Fruit fly (Drosophila melanogaster) ovary, adult (tissue): ENCODE measurements around the gene ppk16.
A peak's percentile ranks its signal among the peaks of the same experiment; 100 is the strongest.

Experiments
- CG17801 ChIP-seq: fragments of 200-800 bp; optimal IDR thresholded peaks from 2 replicates; lab custom pipeline; 2019; ENCODE audit warnings: missing biosample characterization, mild to moderate bottlenecking, missing genetic modification characterization, moderate library complexity; ENCODE audit not compliant: partially characterized antibody

The ppk16 gene

DNA sequence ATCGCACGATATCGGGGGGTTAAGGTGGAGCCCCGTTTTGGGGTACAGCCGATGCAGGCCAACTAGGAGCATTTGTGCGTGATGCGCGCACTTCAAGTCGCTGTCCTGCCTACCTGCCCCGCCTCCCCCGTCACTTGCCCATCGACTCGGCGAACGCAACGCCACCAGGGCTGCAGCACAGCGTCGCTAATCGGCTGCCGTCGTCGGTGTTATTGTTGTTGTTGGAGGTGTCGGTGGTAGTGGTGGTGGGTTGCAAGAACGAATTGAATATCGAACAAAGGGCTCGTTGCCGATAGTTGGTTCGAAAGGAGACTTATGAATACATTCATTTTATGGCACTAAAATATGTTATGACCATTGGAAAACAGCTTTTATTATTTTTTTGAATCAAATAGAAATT, 16.0 kb downstream of the ppk16 start:
- no peak for TF ChIP-seq CG17801 (GFP tag; lab: Kevin White, UChicago)

DNA sequence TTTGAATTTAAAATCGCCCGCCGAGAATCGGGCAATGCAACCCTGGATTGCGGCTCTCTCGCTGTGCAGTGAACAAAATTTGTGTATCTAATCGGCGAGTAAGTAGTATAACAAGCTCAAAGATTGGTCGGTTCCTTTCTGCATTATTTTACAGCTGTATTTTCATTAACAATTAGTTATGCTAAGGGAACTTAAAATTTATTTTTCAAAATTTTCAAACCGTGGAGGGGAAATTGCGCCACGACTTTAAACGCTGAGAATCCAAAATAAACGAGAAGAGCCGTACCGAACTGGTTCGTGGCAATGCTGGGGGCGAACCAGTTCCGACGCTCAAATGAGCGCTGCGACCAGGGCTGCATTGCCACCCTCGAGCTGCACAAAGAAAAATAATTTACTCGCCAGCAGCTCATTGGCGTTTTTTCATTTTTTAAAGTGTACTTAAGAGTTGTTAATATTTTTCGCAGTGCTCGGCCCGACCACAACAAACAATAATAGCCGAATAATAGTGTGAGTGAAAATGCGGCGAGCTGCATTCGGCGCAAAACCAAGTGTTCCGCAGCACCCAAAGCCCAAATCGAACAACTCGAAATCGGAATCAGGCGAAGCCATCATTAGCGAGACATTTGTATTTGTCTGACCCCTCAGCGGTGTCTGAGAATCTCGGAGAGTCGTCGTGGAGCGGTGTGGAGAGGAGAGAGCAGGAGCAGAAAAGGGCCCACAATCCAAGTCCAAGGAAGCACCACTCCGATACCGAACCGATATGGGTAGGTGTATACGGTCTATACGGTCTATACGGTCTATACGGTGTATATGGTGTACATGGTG, 16.6 kb downstream of the ppk16 start, which contains the start of gene zf30C:
Gene zf30C, plus strand, starts transcription at position 353 of the 825 bp plus-strand sequence.
- TF ChIP-seq CG17801 (GFP tag; lab: Kevin White, UChicago), result peak; percentile 61

DNA sequence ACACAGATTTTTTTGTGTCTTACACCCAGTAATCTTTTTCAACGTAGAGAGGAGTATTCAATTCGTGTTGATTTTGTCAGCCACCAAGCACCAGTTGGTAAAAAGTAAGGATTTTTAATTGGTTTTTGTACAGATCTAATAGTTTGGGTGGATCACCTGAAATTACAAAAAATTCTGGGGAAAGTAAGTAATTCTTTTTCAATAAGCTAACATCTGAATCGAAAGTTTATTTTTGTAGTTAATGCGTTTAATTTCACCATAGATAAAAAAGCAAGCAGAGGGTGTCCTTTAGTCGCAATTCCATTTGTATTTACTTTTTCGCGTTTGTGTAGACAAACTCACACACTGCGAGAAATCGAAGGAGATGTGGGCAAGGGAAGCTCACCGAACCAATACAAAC, 20.0 kb downstream of the ppk16 start:
- no peak for TF ChIP-seq CG17801 (GFP tag; lab: Kevin White, UChicago)

DNA sequence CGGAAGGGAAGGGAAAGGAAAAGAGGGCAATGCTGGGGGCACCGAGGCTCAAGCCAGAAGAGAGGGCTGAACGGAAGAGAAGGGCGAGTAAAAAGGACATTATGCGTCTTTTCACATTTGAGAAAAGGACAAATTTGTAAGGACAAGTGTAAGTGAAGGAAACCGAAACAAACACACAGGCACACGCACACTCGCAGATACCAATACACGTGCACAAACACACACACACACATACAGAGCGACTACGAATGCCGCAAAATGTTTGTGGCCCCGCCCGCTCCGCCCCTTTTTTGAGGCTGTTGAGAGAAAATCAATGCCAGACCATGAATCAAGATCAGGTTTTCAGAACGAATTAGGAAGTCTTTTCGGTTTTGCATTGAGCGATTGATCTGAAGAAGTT, 21.5 kb downstream of the ppk16 start:
- TF ChIP-seq CG17801 (GFP tag; lab: Kevin White, UChicago), result no peak

DNA sequence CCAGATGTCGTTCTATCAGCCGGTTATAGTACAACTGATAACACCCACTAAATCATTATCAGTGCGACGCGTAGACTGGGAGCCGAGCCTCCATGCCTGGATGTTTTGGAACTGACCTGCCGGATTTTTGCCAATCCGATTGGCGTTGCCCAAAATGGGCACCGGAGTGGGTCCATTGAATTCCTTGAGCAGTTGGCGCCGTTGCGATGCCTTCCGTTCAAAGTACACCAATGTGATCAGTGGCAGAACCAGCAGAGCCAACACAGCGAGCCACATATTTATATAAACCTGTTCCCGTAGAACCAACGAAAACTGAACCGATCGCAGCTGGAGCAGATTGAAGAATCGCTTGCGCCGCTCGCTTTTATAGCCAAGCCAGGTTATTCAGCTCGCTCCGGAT, 25.1 kb downstream of the ppk16 start, which contains the start of gene Cyp4e3:
Gene Cyp4e3, minus strand, starts transcription at position 327 of the 400 bp plus-strand sequence.
- TF ChIP-seq CG17801 (GFP tag; lab: Kevin White, UChicago), result no peak

DNA sequence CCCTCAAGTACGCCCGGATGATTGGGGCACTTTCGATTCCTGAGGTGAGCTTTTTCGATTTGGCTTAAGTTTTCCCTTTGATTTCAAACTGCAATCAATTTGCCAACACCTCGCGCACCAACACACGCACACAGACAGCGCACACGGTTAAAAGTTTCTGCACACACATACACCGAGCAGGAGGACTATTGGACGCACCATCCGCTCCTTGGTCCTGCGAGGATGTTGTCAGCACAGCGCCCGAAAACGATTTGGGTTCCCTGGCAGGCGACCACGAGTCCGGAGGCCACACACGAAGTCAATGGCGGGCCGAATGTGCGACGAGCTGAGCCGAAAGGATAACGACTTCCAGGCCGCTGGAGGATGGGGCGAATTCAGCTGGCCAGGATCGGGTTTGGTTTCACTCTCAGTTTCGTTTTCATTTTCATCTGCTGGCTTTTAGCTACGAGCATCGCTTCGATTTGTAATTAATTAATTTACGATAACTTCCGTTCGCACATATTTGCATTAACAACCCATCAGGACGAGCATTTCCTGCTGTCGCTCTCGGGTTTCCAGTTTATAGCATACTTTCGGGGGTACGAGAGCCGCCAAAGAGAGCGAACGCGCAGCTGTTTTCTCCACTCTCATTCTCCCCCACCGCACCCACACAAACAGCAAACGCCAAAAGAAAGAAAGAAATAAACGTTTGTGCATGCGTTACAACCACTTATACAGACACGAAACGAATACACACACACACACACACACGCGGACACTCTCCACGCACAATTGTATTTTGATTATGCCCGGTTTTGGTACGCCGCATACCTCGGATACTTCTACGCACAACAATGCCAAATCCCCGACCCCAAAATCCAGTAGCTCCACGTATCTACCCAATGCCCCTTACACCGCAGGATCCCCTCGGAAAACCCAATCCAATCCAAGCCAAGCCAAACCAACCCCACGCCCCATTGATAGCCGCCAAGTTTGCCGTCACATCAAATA, 28.3 kb downstream of the ppk16 start, which contains the start of gene Nckx30C:
Gene Nckx30C, minus strand, starts transcription at position 260 of the 990 bp plus-strand sequence.
- TF ChIP-seq CG17801 (GFP tag; lab: Kevin White, UChicago), result no peak

DNA sequence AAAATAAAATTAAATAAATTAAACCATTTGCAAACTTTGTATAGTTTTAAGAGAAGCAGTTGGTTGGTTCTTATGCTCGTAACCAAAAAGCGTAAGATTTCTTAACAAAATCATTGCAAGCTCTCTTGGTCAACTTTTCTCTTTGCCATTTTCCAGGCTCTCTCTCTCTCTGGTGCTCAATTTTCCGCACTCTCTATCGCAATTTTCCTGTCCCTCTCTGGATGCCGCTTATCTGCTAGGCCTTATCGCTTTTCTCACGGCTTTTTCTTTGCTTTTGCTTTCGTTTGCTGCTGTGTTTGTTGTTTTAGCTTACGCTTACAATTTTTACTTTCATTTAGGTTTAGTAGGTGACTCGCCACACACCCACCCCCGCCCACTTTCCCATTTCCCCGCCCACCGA, 30.2 kb downstream of the ppk16 start:
- no peak for TF ChIP-seq CG17801 (GFP tag; lab: Kevin White, UChicago)

DNA sequence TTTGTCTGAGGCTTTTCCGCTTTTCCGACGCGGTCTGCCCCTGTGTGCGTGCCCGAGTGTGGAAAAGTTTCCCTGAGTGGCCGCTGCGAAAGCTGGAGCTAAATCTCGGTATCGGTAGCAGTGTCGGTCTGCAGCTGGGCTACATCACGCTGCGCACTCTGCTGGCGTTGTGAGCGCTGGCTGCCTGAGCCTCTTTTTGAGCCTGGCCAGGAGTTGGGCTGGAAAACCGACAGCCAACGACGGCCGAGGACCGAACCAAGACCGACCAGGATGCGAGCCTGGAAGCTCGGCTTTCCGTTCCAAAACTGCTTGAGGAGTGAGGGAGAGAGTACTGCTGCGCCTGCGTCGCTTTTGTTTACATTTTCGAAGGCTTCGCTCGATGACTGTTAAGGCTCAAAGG, 31.0 kb downstream of the ppk16 start:
- TF ChIP-seq CG17801 (GFP tag; lab: Kevin White, UChicago), result no peak

DNA sequence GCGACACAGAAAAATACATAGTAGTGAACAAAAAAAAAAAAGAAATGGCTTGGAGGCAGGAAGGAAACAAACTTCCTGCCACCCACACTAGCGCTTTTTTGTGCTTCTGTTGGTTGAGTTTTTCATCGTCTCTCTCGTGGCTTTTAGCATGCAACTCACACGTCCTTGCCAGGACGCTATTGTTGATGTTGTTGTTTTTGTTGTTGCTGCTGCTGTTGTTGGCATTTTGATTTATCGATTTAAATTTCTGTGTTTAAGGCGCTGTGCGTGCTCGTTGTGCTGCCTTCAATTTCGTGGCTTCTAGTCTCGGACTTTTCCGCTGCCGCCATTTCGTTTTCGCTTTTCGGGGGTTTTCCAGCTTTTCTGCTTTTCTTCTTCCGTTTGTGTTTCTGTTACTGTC, 35.1 kb downstream of the ppk16 start:
- TF ChIP-seq CG17801 (GFP tag; lab: Kevin White, UChicago), result no peak

DNA sequence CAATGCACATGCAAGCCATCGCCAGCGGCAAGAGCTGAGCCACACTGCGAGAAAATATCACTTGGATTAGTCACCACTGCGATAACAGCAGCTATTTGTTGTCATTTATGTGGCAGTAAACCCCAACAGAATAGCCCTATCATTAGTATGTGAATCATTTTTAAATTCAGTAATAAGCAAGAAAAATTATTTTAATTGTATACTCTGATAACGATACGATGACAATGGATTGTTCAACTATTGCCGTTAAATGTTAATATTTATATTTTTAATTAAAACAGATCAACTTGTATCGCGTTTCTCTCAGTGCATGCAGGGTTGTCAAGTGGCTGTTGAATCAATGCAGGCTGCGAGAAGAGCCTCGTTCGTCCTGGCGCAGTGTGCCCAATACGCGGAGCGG, 37.0 kb downstream of the ppk16 start:
- TF ChIP-seq CG17801 (GFP tag; lab: Kevin White, UChicago), result no peak

DNA sequence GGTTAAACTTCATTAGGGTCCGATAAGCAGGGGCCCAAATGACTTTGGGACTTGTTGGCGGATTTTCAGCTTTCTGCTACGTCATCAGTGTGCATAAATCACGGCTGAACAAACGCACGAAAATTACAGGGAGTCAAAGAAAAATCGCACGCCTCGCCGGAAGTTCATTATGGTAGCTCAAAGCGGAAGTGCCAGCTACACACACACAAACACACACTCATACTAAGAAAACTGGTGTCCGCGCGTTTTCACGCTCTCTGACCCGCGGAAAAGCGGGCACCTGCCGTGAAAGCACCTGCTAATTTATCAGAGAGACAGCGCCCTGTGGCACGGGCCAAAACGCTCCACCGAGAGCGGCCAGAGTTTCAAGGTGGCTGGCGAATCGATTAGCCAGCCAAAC, 37.5 kb downstream of the ppk16 start:
- no peak for TF ChIP-seq CG17801 (GFP tag; lab: Kevin White, UChicago)

DNA sequence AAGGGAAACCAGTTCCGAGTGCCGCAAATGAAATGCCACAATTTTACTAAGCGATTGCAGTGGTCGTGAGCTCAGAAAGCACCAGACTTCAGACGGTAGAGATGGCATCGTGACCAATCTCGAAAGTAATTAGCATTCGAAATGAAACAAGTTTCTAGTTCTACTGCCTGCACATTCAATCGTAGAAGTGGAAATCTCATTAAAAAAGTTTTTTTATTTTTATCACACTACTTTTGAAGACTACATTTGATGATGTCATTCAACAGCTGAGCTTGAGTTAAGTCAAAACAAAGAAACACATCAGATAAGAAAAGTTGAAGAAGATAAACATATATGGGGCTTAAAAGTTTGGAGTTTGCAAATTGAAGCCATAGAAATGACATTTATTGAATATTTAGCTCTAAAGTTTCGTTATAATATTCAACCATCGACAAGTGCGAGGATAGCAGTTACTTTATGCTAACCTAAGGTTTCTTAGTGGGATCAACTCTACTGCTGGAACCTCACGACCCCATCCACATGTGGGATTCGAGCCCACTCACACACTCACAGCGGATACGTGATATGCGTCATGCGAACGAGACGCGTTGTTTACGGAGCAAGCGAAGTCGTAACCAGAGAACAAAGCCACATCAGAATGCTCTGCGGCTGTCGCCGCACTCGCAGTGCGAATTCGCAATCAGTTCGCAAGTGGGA, 38.7 kb downstream of the ppk16 start, which contains the start of gene CG13117:
Gene CG13117, plus strand, starts transcription at position 646 of the 696 bp plus-strand sequence.
- no peak for TF ChIP-seq CG17801 (GFP tag; lab: Kevin White, UChicago)

DNA sequence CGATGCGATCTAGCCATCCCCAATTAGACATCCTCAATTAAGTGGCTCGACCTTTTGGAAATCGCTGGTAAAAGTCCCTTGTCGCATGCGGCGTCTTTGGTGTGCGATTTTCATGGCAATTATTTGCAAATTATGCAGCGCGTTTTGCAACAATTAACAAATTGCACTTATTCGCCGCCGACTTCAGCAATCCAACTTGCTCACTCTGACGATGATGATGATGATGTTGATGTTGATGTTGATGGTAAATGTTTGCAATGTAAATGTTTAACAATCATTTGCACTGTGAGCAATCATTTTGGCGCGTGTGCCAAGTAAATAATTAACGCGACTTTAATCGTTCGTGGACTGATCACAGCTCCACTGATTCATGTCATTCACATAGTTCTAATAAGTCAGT, 40.7 kb downstream of the ppk16 start:
- TF ChIP-seq CG17801 (GFP tag; lab: Kevin White, UChicago), result no peak

DNA sequence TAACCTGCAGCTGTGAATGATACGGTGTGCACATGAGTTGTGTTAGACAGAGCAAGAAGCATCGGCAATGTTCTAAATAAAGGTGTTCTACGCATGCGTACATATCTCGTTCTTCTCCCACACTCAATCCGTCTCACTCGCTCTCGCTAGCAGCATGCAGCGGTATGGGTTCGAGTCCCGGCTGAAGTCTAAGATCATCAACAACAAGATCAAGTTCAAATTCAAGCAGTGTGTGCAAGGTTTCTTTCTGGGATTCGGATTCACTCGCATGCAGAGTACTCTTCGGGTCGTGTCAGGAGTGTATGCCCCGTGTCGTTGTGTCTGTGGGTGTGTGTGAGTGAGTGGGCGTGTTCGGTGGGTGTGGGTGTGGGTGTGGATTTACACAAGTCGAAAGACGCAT, 43.6 kb downstream of the ppk16 start:
- TF ChIP-seq CG17801 (GFP tag; lab: Kevin White, UChicago), result no peak
